Worm (Caenorhabditis elegans) whole organism, early embryonic: ENCODE measurements around the gene egl-18.

Experiments
- B0310.2 ChIP-seq: sonication (generic microtip); optimal IDR thresholded peaks from 2 replicates; lab custom pipeline; 2016; ENCODE audit warnings: mild to moderate bottlenecking, missing genetic modification characterization, missing compliant biosample characterization
- F13C5.2 ChIP-seq: sonication (generic microtip); optimal IDR thresholded peaks from 2 replicates; lab custom pipeline; 2017; ENCODE audit warnings: mild to moderate bottlenecking, missing genetic modification characterization, inconsistent platforms, missing compliant biosample characterization
- aly-1 ChIP-seq: sonication (generic microtip); optimal IDR thresholded peaks from 2 replicates; lab custom pipeline; 2016; ENCODE audit warnings: missing genetic modification characterization, missing compliant biosample characterization
- ama-1 ChIP-seq: fragments of 150-350 bp; optimal IDR thresholded peaks from 2 replicates; lab custom pipeline; 2014
- ceh-13 ChIP-seq: fragments of 200-800 bp; sonication (Bioruptor generic); optimal IDR thresholded peaks from 2 replicates; lab custom pipeline; 2018; ENCODE audit warnings: mild to moderate bottlenecking, missing genetic modification characterization, missing compliant biosample characterization
- ceh-36 ChIP-seq: sonication (generic microtip); optimal IDR thresholded peaks from 2 replicates; lab custom pipeline; 2016; ENCODE audit warnings: missing genetic modification characterization, inconsistent platforms, missing compliant biosample characterization
- ets-7 ChIP-seq: sonication (generic microtip); optimal IDR thresholded peaks from 2 replicates; lab custom pipeline; 2016; ENCODE audit warnings: missing genotype, missing genetic modification characterization, missing compliant biosample characterization
- flt-1 ChIP-seq: fragments of 200-800 bp; sonication (Bioruptor generic); IDR thresholded peaks from 2 replicates; pipeline ENCODE4 v1.3.6; 2022; ENCODE audit warnings: missing genetic modification characterization, missing compliant biosample characterization
- hmbx-1 ChIP-seq: sonication (generic microtip); optimal IDR thresholded peaks from 2 replicates; lab custom pipeline; 2016; ENCODE audit warnings: mild to moderate bottlenecking, missing genetic modification characterization, missing compliant biosample characterization
- hmg-4 ChIP-seq: fragments of 200-800 bp; sonication (Bioruptor generic); optimal IDR thresholded peaks from 2 replicates; lab custom pipeline; 2018; ENCODE audit warnings: mild to moderate bottlenecking, missing genetic modification characterization, missing compliant biosample characterization
- hnd-1 ChIP-seq: sonication (generic microtip); optimal IDR thresholded peaks from 2 replicates; lab custom pipeline; 2016; ENCODE audit warnings: missing genetic modification characterization, missing compliant biosample characterization
- pes-1 ChIP-seq: fragments of 200-800 bp; sonication (Bioruptor generic); IDR thresholded peaks from 2 replicates; pipeline ENCODE4 v1.3.6; 2022; ENCODE audit warnings: missing genetic modification reagents, missing genetic modification characterization, missing compliant biosample characterization
- scrt-1 ChIP-seq: fragments of 200-800 bp; sonication (Bioruptor generic); IDR thresholded peaks from 2 replicates; pipeline ENCODE4 v1.3.6; 2022; ENCODE audit warnings: missing genetic modification characterization, missing compliant biosample characterization
- sea-1 ChIP-seq: fragments of 200-800 bp; sonication (Bioruptor generic); conservative IDR thresholded peaks from 2 replicates; pipeline ENCODE4 v1.3.6; 2022; ENCODE audit warnings: missing genetic modification characterization, missing compliant biosample characterization
- tbx-11 ChIP-seq: fragments of 200-800 bp; sonication (Bioruptor generic); IDR thresholded peaks from 2 replicates; pipeline ENCODE4 v1.3.6; 2022; ENCODE audit warnings: missing genetic modification characterization, missing compliant biosample characterization
- tbx-37 ChIP-seq: fragments of 200-800 bp; sonication (Bioruptor generic); conservative IDR thresholded peaks from 2 replicates; pipeline ENCODE4 v1.3.6; 2022; ENCODE audit warnings: missing genetic modification reagents, missing genetic modification characterization, missing compliant biosample characterization
- tra-4 ChIP-seq: sonication (generic microtip); optimal IDR thresholded peaks from 2 replicates; lab custom pipeline; 2017; ENCODE audit warnings: missing genetic modification characterization, missing compliant biosample characterization

egl-18 gene

DNA sequence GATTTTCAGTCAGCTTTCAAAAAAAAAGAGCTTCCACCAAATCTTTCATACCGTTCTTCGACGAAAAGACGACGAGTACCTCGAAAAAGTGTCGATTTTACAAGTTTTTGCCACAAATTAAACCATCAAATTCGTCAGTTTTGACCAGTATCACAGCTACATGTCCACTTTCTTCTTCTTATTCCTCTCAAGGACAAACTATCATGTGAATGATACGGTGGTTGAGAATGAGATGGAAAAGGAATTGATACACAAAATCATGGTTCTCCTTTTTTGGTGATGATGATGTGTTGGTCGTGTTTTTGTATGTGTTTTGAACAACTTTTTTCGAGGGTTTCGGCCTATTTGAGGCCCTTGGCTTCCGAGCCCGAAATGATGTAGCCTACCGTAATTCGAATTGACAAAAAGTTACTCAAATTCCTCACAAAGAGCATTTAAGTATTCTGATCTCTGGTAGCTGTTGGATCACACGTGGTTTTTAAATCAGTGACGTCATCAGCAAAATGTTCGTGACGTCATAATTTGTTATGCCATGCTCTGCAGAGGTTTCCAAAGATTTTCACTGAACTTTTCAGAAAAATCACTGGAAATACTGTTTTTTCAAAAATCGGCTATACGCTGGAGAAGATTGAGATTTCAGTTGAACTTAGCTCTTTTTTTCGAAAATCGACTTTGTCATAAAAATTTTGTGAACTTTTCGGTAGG is 34.1 kb upstream of the egl-18 start:
- TF ChIP-seq sea-1 (GFP tag; lab: Robert Waterston, UW) (no peak), tbx-37 (GFP tag; lab: Robert Waterston, UW) (no peak), ceh-36 (tag; lab: Kevin White, UChicago) (no peak), tra-4 (tag; lab: Kevin White, UChicago) (no peak), F13C5.2 (tag; lab: Kevin White, UChicago) (no peak), aly-1 (tag; lab: Kevin White, UChicago) (no peak), pes-1 (no peak), ets-7 (tag; lab: Kevin White, UChicago) (no peak), scrt-1 (GFP tag; lab: Robert Waterston, UW) (no peak), tbx-11 (no peak)

DNA sequence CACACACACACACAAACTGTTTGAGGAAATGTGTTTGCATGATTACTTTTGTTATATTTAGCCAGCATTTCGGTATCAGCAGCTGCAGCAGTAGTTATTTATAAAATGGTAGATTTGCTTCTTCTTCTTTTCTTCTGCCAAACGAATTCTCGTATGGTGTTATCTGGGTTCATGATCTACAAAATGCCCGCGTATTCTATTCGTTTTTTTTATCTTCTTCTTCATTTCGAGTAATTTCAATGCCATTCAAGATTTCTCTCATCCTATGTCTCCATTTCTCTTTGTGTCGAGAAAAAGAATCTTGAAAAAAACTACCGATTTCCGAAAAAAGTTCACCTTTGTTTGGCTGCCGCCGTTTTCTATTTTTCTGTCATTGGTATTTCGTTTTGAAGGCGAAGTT is 33.1 kb upstream of the egl-18 start:
- no peak for TF ChIP-seq hmg-4 (GFP tag; lab: Kevin White, UChicago)
- TF ChIP-seq ceh-13 (GFP tag; lab: Kevin White, UChicago): no peak
- TF ChIP-seq scrt-1 (GFP tag; lab: Robert Waterston, UW): no peak
- no peak for TF ChIP-seq ama-1 (lab: Kevin White, UChicago)

DNA sequence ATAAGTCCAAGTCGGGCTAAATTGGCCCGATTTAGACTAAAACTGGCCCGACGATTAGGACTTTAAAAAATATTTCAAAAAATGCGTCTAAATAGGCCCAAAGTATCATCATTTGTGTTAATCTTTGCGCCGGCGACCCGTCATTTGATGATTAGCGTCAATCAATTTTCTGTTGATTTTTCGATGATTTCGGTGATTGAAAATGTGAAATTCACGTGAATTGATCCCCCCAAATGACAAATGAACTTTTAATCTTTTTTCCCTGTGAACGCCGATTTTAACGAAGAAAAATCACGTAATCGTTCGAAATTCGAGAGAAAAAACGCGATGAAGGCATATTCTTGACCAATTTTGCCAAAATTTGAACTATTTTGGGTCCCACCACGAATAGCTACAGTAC is 30.1 kb upstream of the egl-18 start:
- TF ChIP-seq hmg-4 (GFP tag; lab: Kevin White, UChicago): no peak
- TF ChIP-seq B0310.2: no peak
- TF ChIP-seq tra-4 (tag; lab: Kevin White, UChicago): no peak
- TF ChIP-seq scrt-1 (GFP tag; lab: Robert Waterston, UW): no peak
- TF ChIP-seq ama-1 (lab: Kevin White, UChicago): no peak
- TF ChIP-seq flt-1 (GFP tag; lab: Robert Waterston, UW): no peak
- no peak for TF ChIP-seq pes-1
- no peak for TF ChIP-seq hnd-1 (tag; lab: Kevin White, UChicago)
- TF ChIP-seq F13C5.2 (tag; lab: Kevin White, UChicago): no peak
- TF ChIP-seq ceh-36 (tag; lab: Kevin White, UChicago): no peak
- no peak for TF ChIP-seq aly-1 (tag; lab: Kevin White, UChicago)
- no peak for TF ChIP-seq ceh-13 (GFP tag; lab: Kevin White, UChicago)
- no peak for TF ChIP-seq tbx-37 (GFP tag; lab: Robert Waterston, UW)
- TF ChIP-seq tbx-11: no peak
- no peak for TF ChIP-seq hmbx-1 (tag; lab: Kevin White, UChicago)
- no peak for TF ChIP-seq sea-1 (GFP tag; lab: Robert Waterston, UW)

DNA sequence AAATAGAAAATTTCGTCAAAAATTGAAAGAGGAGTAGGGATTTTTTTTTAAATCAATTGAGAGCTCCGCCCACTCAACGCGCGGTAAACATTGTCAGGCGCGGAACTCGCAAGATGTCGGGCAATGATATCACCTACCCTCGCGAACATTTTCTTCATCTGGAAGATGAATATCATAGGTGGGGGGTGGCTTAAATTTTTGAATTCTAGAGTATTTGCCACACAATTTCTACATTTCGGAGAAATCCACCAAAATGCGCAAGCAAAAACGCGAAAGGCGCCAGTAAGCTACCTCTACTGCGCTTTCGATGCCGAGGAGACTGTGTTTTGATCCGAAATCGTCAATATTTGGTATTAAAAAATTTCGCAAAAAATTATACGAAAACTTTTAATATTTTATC is 23.6 kb upstream of the egl-18 start:
- TF ChIP-seq scrt-1 (GFP tag; lab: Robert Waterston, UW) (no peak), hmbx-1 (tag; lab: Kevin White, UChicago) (no peak), hmg-4 (GFP tag; lab: Kevin White, UChicago) (no peak), B0310.2 (no peak), pes-1 (no peak)

DNA sequence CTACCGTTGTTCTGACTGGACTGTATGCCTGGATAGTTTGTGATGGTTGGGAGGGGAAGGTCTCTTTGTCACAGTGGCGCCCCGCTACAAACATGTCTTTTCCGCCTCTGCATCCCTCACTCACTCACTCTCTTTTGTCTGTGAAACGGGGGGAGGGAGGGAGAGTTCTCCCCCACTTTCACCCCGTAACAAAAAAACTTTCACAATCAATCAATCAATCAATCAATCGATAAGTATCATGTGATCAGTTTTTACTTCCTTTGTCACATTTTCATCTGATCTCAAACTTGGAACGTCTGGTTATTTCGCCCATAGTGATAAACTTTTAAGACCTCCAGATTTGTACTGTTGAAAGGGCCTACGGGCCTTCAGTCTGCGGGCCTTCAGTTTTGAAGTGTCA is 10.5 kb upstream of the egl-18 start:
- no peak for TF ChIP-seq sea-1 (GFP tag; lab: Robert Waterston, UW)

DNA sequence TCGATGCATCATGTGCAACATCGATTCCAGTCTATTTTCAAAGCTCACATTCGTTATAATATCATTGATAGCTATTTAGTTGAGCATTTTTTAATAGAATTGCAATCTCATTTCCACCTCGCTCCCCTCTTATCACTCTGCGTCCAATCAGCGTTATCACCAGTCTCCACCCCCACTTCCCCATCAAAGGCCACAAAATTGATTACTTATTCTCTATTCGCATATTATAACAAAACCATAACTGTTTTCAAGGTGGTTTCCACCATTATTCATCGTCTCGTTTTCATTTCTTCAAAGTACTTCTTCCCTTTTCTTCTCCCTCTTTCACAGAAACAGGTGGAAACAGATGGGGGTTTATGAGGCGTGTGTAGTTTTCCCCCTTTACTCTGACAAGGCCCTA is 9.5 kb upstream of the egl-18 start:
- TF ChIP-seq ama-1 (lab: Kevin White, UChicago): no peak
- no peak for TF ChIP-seq flt-1 (GFP tag; lab: Robert Waterston, UW)
- no peak for TF ChIP-seq ceh-13 (GFP tag; lab: Kevin White, UChicago)

DNA sequence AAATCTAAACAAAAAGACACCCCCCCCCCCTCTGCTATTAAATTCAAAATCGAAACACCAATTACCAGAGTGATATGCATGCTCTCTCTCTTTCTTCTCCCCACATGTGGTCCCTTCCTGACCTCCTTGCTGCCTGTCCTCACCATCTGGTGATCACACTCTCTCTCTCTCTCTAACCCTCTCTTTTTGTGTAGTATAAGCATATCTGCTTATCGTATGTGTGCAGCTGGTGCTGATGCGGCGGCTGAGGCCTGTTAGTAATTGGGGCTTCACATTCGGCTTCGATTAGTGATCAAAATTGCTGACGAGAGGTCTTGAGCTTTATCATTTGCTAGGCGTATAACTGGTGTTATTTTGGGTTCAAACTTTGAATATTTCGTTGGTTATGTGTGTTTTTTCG is 7.1 kb upstream of the egl-18 start:
- TF ChIP-seq hmg-4 (GFP tag; lab: Kevin White, UChicago): peak; percentile 28
- TF ChIP-seq ceh-36 (tag; lab: Kevin White, UChicago): peak; percentile 4
- no peak for TF ChIP-seq tbx-11

DNA sequence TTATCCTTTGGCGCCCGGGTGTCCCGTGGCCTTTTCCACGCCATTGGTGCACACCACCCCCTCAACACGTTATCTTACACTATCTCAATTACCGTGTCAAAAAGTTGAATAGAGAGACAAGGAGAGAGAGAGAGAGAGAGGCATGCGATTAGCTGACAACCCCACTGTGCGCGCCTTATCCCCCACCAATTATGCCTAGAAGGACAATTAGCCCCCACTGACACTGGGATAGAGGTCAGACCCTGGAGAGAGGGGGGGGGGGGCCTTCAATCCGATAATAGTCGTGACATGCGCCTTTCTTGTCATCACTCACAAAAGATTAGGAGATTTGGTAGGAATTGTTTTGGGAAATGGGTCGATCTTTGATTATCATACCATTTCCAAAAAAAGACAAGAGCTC is 6.0 kb upstream of the egl-18 start:
- TF ChIP-seq F13C5.2 (tag; lab: Kevin White, UChicago) (peak; percentile 6), ets-7 (tag; lab: Kevin White, UChicago) (no peak), tra-4 (tag; lab: Kevin White, UChicago) (no peak), ama-1 (lab: Kevin White, UChicago) (no peak), scrt-1 (GFP tag; lab: Robert Waterston, UW) (no peak), flt-1 (GFP tag; lab: Robert Waterston, UW) (no peak), hmg-4 (GFP tag; lab: Kevin White, UChicago) (peak; percentile 51), ceh-13 (GFP tag; lab: Kevin White, UChicago) (no peak), tbx-37 (GFP tag; lab: Robert Waterston, UW) (no peak), aly-1 (tag; lab: Kevin White, UChicago) (no peak), B0310.2 (no peak), ceh-36 (tag; lab: Kevin White, UChicago) (no peak), pes-1 (no peak)

DNA sequence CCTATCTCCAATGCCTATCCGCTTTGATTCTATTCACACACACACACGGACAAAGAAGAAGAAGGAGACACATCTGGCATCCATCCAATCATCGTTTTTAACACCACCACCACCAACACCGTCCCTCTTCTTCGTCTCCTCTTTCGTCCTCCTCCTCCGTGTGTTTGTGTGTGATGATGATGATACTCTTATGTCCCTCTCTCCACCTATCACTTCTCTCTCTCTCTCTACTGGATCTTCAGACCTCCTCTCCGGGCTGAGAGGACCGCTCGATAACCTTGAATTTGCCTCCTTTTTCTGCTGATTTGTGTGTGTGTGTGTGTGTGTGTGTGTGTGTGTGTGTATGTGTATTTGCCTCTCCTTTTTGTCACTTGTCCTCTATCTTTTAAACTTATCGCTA is 1.2 kb upstream of the egl-18 start:
- TF ChIP-seq hmg-4 (GFP tag; lab: Kevin White, UChicago) (peak; percentile 40), ama-1 (lab: Kevin White, UChicago) (no peak), F13C5.2 (tag; lab: Kevin White, UChicago) (no peak), tbx-11 (no peak), hmbx-1 (tag; lab: Kevin White, UChicago) (no peak)
